Worm (Caenorhabditis elegans): ENCODE measurements around the gene B0285.6.

B0285.6 gene

DNA sequence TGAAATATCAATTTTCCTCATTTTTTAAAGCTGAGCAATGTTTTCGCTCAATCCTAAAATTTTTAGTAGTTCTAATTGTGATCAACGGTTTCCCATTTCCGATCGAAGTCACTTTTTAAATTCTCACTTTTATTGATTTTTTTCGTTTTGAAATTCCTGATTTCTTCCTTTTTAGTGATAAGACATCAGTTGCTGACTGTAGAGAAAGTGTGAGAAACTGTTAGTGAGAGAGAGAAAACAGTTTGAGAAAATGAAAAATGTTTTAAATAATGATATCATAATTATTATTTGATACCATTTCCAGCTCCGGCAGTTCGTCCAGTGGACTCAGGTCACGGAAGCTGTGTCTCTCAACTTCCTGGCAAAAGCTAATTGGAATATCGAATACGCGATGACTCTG, 35.4 kb upstream of the B0285.6 start:
- TF ChIP-seq nhr-76 (tag; optimal IDR thresholded peaks at IDR 0.05) (no peak), elt-2 (tag; optimal IDR thresholded peaks at IDR 0.05) (peak; percentile 51), jun-1 (tag; optimal IDR thresholded peaks at IDR 0.05) (no peak), nhr-25 (tag; optimal IDR thresholded peaks at IDR 0.05) (no peak), nhr-43 (tag; optimal IDR thresholded peaks at IDR 0.05; ENCODE audit: poor library complexity, severe bottlenecking) (no peak), lin-39 (tag; optimal IDR thresholded peaks at IDR 0.05) (no peak), mdl-1 (tag; optimal IDR thresholded peaks at IDR 0.05) (no peak), pha-4 (tag; optimal IDR thresholded peaks at IDR 0.05) (no peak), ceh-28 (tag; optimal IDR thresholded peaks at IDR 0.05) (peak; percentile 16), snpc-4 (tag; optimal IDR thresholded peaks at IDR 0.05) (no peak), zag-1 (tag; optimal IDR thresholded peaks at IDR 0.05) (no peak), lin-15B (tag; optimal IDR thresholded peaks at IDR 0.05) (no peak)

DNA sequence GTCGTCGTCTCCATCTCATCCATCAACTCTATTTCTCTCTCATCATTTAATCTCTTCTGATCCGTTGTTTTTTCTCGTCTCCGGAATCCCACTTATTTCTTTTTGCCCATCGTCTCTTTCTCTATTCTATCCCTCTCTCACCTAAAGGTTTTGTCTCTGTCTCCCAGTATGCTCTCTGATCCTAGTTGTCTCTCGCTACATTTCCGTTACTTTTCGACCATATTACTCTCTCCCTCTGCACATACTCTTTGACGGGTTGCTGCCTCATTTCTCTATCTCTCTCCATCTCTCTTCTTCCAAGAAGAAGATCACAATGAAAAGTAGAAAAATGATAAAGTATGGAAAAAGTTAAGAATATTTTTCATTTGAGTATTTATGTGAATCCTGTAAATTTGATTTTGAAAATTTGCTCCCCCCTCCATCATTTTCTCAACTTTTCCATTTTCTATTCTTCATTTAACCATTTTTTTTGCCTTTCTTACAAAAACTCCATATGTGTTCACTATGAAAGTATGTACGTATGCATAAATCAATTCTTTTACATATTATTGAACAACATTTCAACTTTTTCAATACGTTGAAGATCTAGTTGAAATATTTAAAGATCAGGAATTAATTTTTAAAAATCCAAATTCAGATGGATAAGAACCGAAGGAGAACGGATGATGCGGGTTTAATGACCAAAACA, 32.7 kb upstream of the B0285.6 start, which contains the start of gene tag-131:
tag-131 (plus strand) TSS at position 638 of the 688 bp plus-strand sequence.
- TF ChIP-seq mml-1 (tag; optimal IDR thresholded peaks at IDR 0.05), result no peak
- TF ChIP-seq nhr-23 (tag; optimal IDR thresholded peaks at IDR 0.05), result peak; percentile 68
- TF ChIP-seq egl-27 (tag; optimal IDR thresholded peaks at IDR 0.05), result no peak
- peak; percentile 39 for TF ChIP-seq ceh-28 (tag; optimal IDR thresholded peaks at IDR 0.05)
- TF ChIP-seq ceh-16 (tag; optimal IDR thresholded peaks at IDR 0.05), result no peak
- TF ChIP-seq nhr-43 (tag; optimal IDR thresholded peaks at IDR 0.05; ENCODE audit: poor library complexity, severe bottlenecking), result no peak
- TF ChIP-seq ceh-82 (tag; optimal IDR thresholded peaks at IDR 0.05), result no peak
- TF ChIP-seq nhr-76 (tag; optimal IDR thresholded peaks at IDR 0.05), result no peak
- TF ChIP-seq nfya-1 (tag; optimal IDR thresholded peaks at IDR 0.05; ENCODE audit: insufficient read depth), result peak; percentile 20

DNA sequence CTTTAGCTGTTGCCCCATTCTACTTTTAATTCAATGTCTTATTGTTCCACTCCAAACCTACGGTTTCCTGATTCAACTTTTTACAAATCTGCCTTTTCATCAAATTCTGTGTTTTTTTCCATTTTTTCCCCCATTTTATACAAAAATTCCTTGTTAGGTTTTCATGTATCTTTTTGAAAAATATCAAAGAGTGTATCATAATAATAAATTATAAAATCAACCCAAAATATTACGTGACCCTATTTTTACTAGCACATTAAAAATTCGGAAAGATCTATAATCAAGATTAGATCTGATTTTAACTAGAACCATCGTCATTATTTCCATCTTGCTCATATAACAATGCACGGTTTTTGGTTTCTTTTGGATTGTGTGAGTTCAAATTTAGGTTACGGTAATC, 29.8 kb upstream of the B0285.6 start, which contains the start of gene H38K22.6:
H38K22.6 (plus strand) TSS at position 301 of the 400 bp plus-strand sequence.
- TF ChIP-seq elt-2 (tag; optimal IDR thresholded peaks at IDR 0.05), result no peak
- TF ChIP-seq fos-1 (tag; optimal IDR thresholded peaks at IDR 0.05), result no peak
- TF ChIP-seq ama-1 (optimal IDR thresholded peaks at IDR 0.05), result no peak
- TF ChIP-seq ztf-4 (tag; optimal IDR thresholded peaks at IDR 0.05), result no peak
- no peak for TF ChIP-seq lin-39 (tag; optimal IDR thresholded peaks at IDR 0.05)

- TF ChIP-seq sea-2 (GFP tag; optimal IDR thresholded peaks at IDR 0.05), result no peak
- no peak for TF ChIP-seq nfya-1 (tag; optimal IDR thresholded peaks at IDR 0.05; ENCODE audit: insufficient read depth)
- no peak for TF ChIP-seq nhr-77 (tag; optimal IDR thresholded peaks at IDR 0.05)
- no peak for TF ChIP-seq ceh-28 (tag; optimal IDR thresholded peaks at IDR 0.05)
- no peak for TF ChIP-seq elt-3 (tag; optimal IDR thresholded peaks at IDR 0.05)
- TF ChIP-seq nhr-43 (tag; optimal IDR thresholded peaks at IDR 0.05; ENCODE audit: poor library complexity, severe bottlenecking), result no peak
- no peak for TF ChIP-seq unc-39 (tag; optimal IDR thresholded peaks at IDR 0.05)
- no peak for TF ChIP-seq skn-1 (tag; optimal IDR thresholded peaks at IDR 0.05)
- TF ChIP-seq elt-2 (tag; optimal IDR thresholded peaks at IDR 0.05), result no peak
- no peak for TF ChIP-seq nhr-11 (tag; optimal IDR thresholded peaks at IDR 0.05)
These were observed 28.5 kb upstream of the B0285.6 start, which contains the start of gene H38K22.7 for ce11 chrIII:4321399-4321798. H38K22.7 (plus strand) TSS chrIII:4321699.

DNA sequence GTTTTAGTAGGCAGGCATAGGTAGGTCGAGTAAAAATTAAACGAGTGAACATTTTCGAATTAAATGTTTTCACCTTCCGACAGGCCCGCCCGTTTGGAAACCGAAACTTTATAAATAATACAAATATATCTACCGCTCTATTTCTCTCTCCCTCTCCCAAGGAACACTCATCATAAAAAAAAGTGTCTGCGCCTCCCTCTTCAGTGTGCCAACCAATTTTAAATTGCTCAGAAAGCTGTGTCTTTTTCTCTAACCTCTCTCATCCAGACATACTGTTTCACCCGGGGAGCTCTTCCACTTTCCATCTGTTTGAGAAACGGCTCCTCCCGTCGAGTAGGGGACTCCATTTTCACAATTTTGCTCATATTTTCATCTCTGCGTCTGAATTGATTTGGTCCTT, 26.8 kb upstream of the B0285.6 start:
- TF ChIP-seq elt-3 (tag; optimal IDR thresholded peaks at IDR 0.05) (no peak), egl-5 (tag; optimal IDR thresholded peaks at IDR 0.05) (peak; percentile 62), nfya-1 (tag; optimal IDR thresholded peaks at IDR 0.05; ENCODE audit: insufficient read depth) (peak; percentile 68), pha-4 (tag; optimal IDR thresholded peaks at IDR 0.05) (peak; percentile 60), nhr-77 (tag; optimal IDR thresholded peaks at IDR 0.05) (no peak), nhr-43 (tag; optimal IDR thresholded peaks at IDR 0.05; ENCODE audit: poor library complexity, severe bottlenecking) (peak; percentile 8), snpc-4 (tag; optimal IDR thresholded peaks at IDR 0.05) (peak; percentile 16), lin-15B (tag; optimal IDR thresholded peaks at IDR 0.05) (peak; percentile 39), lin-39 (tag; optimal IDR thresholded peaks at IDR 0.05) (peak; percentile 78), ceh-82 (tag; optimal IDR thresholded peaks at IDR 0.05) (no peak), jun-1 (tag; optimal IDR thresholded peaks at IDR 0.05) (no peak), nhr-11 (tag; optimal IDR thresholded peaks at IDR 0.05) (no peak), hmg-11 (tag; optimal IDR thresholded peaks at IDR 0.05) (peak; percentile 47)

- TF ChIP-seq fkh-10 (GFP tag; optimal IDR thresholded peaks at IDR 0.05) (no peak), nhr-23 (tag; optimal IDR thresholded peaks at IDR 0.05) (peak; percentile 20), nhr-43 (tag; optimal IDR thresholded peaks at IDR 0.05; ENCODE audit: poor library complexity, severe bottlenecking) (peak; percentile 43)
These were observed 26.0 kb upstream of the B0285.6 start, which contains the start of gene H38K22.9 for ce11 chrIII:4323859-4324258. H38K22.9 (plus strand) TSS chrIII:4324159.
